Worm (Caenorhabditis elegans): ENCODE results near the gene C01G5.9.
A peak's percentile ranks its signal among the peaks of the same experiment; 100 is the strongest.

The C01G5.9 gene

DNA sequence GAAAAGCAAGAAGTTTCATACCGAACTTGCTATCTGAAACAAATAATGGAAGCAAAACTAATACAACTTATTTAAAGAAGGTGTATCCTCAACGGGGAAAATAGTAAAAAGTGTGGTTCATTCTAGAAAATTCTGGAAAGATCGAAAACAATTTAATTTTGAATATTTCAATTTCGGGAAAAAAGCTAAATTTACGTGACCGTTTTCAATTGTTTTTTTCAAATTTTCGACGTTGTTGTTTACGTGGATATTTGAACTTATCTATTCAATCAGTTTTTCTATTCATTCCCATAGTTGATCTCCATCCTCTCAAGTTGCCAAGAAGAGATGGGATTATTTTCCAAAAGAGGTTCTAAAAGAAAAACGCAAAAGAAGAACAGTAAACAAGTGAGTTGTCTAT, 16.2 kb downstream of the C01G5.9 start, which contains the start of gene C01G5.3:
Gene C01G5.3 (plus strand): TSS at position 301 of the 400 bp plus-strand sequence.
- TF ChIP-seq nhr-23 (tag; optimal IDR thresholded peaks at IDR 0.05) (no peak), nhr-237 (tag; optimal IDR thresholded peaks at IDR 0.05) (no peak), snpc-4 (tag; optimal IDR thresholded peaks at IDR 0.05) (no peak), elt-3 (tag; optimal IDR thresholded peaks at IDR 0.05) (no peak), mbf-1 (tag; optimal IDR thresholded peaks at IDR 0.05) (no peak), nhr-129 (tag; optimal IDR thresholded peaks at IDR 0.05) (no peak), ama-1 (optimal IDR thresholded peaks at IDR 0.05) (no peak), F13H6.1 (tag; optimal IDR thresholded peaks at IDR 0.05) (no peak), nhr-77 (tag; optimal IDR thresholded peaks at IDR 0.05) (no peak), egl-27 (tag; optimal IDR thresholded peaks at IDR 0.05) (no peak), skn-1 (tag; optimal IDR thresholded peaks at IDR 0.05) (no peak), zag-1 (tag; optimal IDR thresholded peaks at IDR 0.05) (no peak), ZK546.5 (tag; optimal IDR thresholded peaks at IDR 0.05) (no peak), blmp-1 (tag; optimal IDR thresholded peaks at IDR 0.05; ENCODE audit: insufficient read depth) (no peak), unc-62 (GFP tag; optimal IDR thresholded peaks at IDR 0.05) (no peak), lin-39 (tag; optimal IDR thresholded peaks at IDR 0.05) (no peak), sma-9 (GFP tag; optimal IDR thresholded peaks at IDR 0.05) (no peak), sma-9 (tag; optimal IDR thresholded peaks at IDR 0.05) (no peak), lsy-2 (tag; optimal IDR thresholded peaks at IDR 0.05) (no peak), C34F6.9 (tag; optimal IDR thresholded peaks at IDR 0.05) (no peak)

- peak in 1 of 2 experiments; percentile 9 for TF ChIP-seq lsy-2 (tag; optimal IDR thresholded peaks at IDR 0.05)
- TF ChIP-seq elt-1 (tag; optimal IDR thresholded peaks at IDR 0.05): no peak
- peak; percentile 50 for TF ChIP-seq unc-55 (GFP tag; optimal IDR thresholded peaks at IDR 0.05)
Observed at ce11 chrIV:6541435-6541834, 21.7 kb downstream of the C01G5.9 start, which contains the start of gene C01G5.25. TSS of gene C01G5.25 (plus strand) at chrIV:6541684.

ce11 chrIV:6542962-6543361, 23.3 kb downstream of the C01G5.9 start:
- no peak for TF ChIP-seq elt-1 (tag; optimal IDR thresholded peaks at IDR 0.05)
- no peak for TF ChIP-seq unc-62 (GFP tag; optimal IDR thresholded peaks at IDR 0.05)
- no peak for TF ChIP-seq alr-1 (tag; optimal IDR thresholded peaks at IDR 0.05)
- no peak for TF ChIP-seq R02D3.7 (tag; optimal IDR thresholded peaks at IDR 0.05)
- TF ChIP-seq gmeb-1 (tag; optimal IDR thresholded peaks at IDR 0.05): no peak
- TF ChIP-seq sma-9 (GFP tag; optimal IDR thresholded peaks at IDR 0.05): peak; percentile 27
- no peak for TF ChIP-seq sma-9 (tag; optimal IDR thresholded peaks at IDR 0.05)
- TF ChIP-seq C34F6.9 (tag; optimal IDR thresholded peaks at IDR 0.05): peak; percentile 7
- no peak for TF ChIP-seq fos-1 (tag; optimal IDR thresholded peaks at IDR 0.05)
- TF ChIP-seq unc-39 (tag; optimal IDR thresholded peaks at IDR 0.05): no peak
- TF ChIP-seq ZK546.5 (tag; optimal IDR thresholded peaks at IDR 0.05): no peak
- peak in 1 of 2 experiments; percentile 13 for TF ChIP-seq lsy-2 (tag; optimal IDR thresholded peaks at IDR 0.05)
- TF ChIP-seq dmd-4 (tag; optimal IDR thresholded peaks at IDR 0.05): no peak
- TF ChIP-seq ceh-82 (tag; optimal IDR thresholded peaks at IDR 0.05): no peak
- TF ChIP-seq zag-1 (tag; optimal IDR thresholded peaks at IDR 0.05): no peak
- no peak for TF ChIP-seq ceh-16 (tag; optimal IDR thresholded peaks at IDR 0.05)
- TF ChIP-seq lin-11 (tag; optimal IDR thresholded peaks at IDR 0.05): no peak
- TF ChIP-seq nhr-129 (tag; optimal IDR thresholded peaks at IDR 0.05): no peak

DNA sequence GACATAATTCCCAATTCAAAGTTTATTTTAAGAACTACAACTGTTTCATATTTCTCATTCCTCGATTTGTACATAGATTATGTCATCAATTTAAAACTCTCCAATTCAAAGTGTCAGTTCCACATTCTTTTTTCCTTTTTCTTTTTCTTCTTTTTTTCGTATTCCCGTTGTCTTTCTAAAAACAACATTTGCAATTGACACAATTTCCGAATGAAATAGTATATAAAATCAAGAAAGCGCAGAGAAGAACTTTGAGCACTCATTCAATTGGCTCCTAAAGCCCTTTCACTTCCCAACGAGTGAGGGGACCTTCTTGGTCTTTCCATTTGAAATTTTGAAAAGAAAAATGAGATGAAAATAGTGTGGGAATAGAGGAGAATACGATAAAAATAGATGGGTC, 27.7 kb downstream of the C01G5.9 start:
- no peak for TF ChIP-seq unc-55 (GFP tag; optimal IDR thresholded peaks at IDR 0.05)
- TF ChIP-seq lin-39 (tag; optimal IDR thresholded peaks at IDR 0.05): peak; percentile 11
- peak; percentile 0 for TF ChIP-seq zag-1 (tag; optimal IDR thresholded peaks at IDR 0.05)

DNA sequence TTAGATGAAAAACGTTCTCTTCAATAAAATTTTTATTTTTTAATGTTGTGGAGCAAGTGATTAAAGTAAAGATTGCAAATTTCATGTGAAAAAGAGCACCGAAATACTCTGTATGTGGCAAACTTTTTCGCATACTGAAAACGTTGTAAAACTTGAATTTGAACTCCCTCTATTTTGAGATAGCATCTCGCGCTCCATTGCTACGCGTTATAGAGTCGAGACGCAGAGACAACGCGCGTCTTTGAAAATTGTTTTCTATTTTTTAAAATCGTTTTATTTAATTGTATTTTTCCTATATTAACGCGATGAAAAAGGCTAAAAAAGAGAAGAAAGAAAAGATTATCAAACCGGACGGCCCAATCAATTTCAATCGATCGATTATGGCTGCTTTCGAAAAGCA, 28.9 kb downstream of the C01G5.9 start, which contains the start of gene fan-1:
Gene fan-1 (plus strand): TSS at position 78 of the 400 bp plus-strand sequence.
- TF ChIP-seq ceh-16 (tag; optimal IDR thresholded peaks at IDR 0.05) (no peak), aly-2 (tag; optimal IDR thresholded peaks at IDR 0.05) (no peak), blmp-1 (tag; optimal IDR thresholded peaks at IDR 0.05; ENCODE audit: insufficient read depth) (no peak), nhr-12 (tag; optimal IDR thresholded peaks at IDR 0.05) (no peak), mab-5 (tag; optimal IDR thresholded peaks at IDR 0.05) (no peak), nhr-10 (tag; optimal IDR thresholded peaks at IDR 0.05) (no peak), lsy-2 (tag; optimal IDR thresholded peaks at IDR 0.05) (peak; percentile 43 to 80), ztf-11 (tag; optimal IDR thresholded peaks at IDR 0.05) (no peak), elt-3 (tag; optimal IDR thresholded peaks at IDR 0.05) (no peak), egl-27 (tag; optimal IDR thresholded peaks at IDR 0.05) (no peak), lin-39 (tag; optimal IDR thresholded peaks at IDR 0.05) (no peak), F13H6.1 (tag; optimal IDR thresholded peaks at IDR 0.05) (peak; percentile 38), sma-3 (GFP tag; optimal IDR thresholded peaks at IDR 0.05) (peak; percentile 39), nhr-21 (tag; optimal IDR thresholded peaks at IDR 0.05) (peak; percentile 23), skn-1 (tag; optimal IDR thresholded peaks at IDR 0.05) (no peak), nhr-23 (tag; optimal IDR thresholded peaks at IDR 0.05) (no peak), R02D3.7 (tag; optimal IDR thresholded peaks at IDR 0.05) (no peak), nhr-25 (tag; optimal IDR thresholded peaks at IDR 0.05) (peak; percentile 9), unc-62 (GFP tag; optimal IDR thresholded peaks at IDR 0.05) (no peak), sem-4 (tag; optimal IDR thresholded peaks at IDR 0.05) (peak; percentile 20), nhr-237 (tag; optimal IDR thresholded peaks at IDR 0.05) (no peak), fos-1 (tag; optimal IDR thresholded peaks at IDR 0.05) (peak; percentile 23), nhr-6 (tag; optimal IDR thresholded peaks at IDR 0.05) (no peak), nhr-77 (tag; optimal IDR thresholded peaks at IDR 0.05) (no peak), ztf-1 (GFP tag; conservative IDR thresholded peaks at IDR 0.05) (no peak), dmd-4 (tag; optimal IDR thresholded peaks at IDR 0.05) (no peak), sma-9 (GFP tag; optimal IDR thresholded peaks at IDR 0.05) (peak; percentile 72), sma-9 (tag; optimal IDR thresholded peaks at IDR 0.05) (no peak), mbf-1 (tag; optimal IDR thresholded peaks at IDR 0.05) (no peak), unc-55 (GFP tag; optimal IDR thresholded peaks at IDR 0.05) (peak; percentile 93), elt-1 (tag; optimal IDR thresholded peaks at IDR 0.05) (no peak), gmeb-1 (tag; optimal IDR thresholded peaks at IDR 0.05) (peak; percentile 97), zag-1 (tag; optimal IDR thresholded peaks at IDR 0.05) (no peak)
